Fruit fly (Drosophila melanogaster) whole organism, embryonic: ENCODE data around the gene CG13008.
A peak's percentile ranks its signal among the peaks of the same experiment; 100 is the strongest.

Experiments
- Aef1 ChIP-seq: fragments of 200-800 bp; sonication (Bioruptor generic); IDR thresholded peaks from 3 replicates; pipeline ENCODE4 v1.3.6; 2022; ENCODE audit warnings: missing biosample characterization, missing genetic modification characterization
- Antp ChIP-seq: fragments of 200-800 bp; sonication (Bioruptor generic); optimal IDR thresholded peaks from 3 replicates; lab custom pipeline; 2016; ENCODE audit warnings: missing biosample characterization, missing genetic modification characterization
- Asciz ChIP-seq: fragments of 200-800 bp; sonication (Bioruptor generic); optimal IDR thresholded peaks from 2 replicates; lab custom pipeline; 2017; ENCODE audit warnings: missing biosample characterization, mild to moderate bottlenecking, missing genetic modification characterization, missing genetic modification reagents
- Bdp1 ChIP-seq: fragments of 200-800 bp; sonication (Bioruptor generic); optimal IDR thresholded peaks from 3 replicates; lab custom pipeline; 2016; ENCODE audit warnings: missing biosample characterization, missing genetic modification characterization
- CG10147 ChIP-seq: fragments of 200-800 bp; sonication (Bioruptor generic); optimal IDR thresholded peaks from 2 replicates; lab custom pipeline; 2019; ENCODE audit warnings: missing biosample characterization, mild to moderate bottlenecking, missing genetic modification characterization, moderate library complexity
- CG13775 ChIP-seq: fragments of 200-800 bp; sonication (Bioruptor generic); optimal IDR thresholded peaks from 3 replicates; lab custom pipeline; 2017; ENCODE audit warnings: missing biosample characterization, mild to moderate bottlenecking, missing genetic modification characterization
- CG15696 ChIP-seq: fragments of 200-800 bp; sonication (Bioruptor generic); optimal IDR thresholded peaks from 2 replicates; lab custom pipeline; 2019; ENCODE audit warnings: missing biosample characterization, mild to moderate bottlenecking, missing genetic modification characterization, moderate library complexity
- CG1602 ChIP-seq: fragments of 200-800 bp; sonication (Bioruptor generic); optimal IDR thresholded peaks from 3 replicates; lab custom pipeline; 2016; ENCODE audit warnings: missing biosample characterization, missing genetic modification characterization
- CG1603 ChIP-seq: fragments of 200-800 bp; sonication (Bioruptor generic); optimal IDR thresholded peaks from 2 replicates; lab custom pipeline; 2019; ENCODE audit warnings: missing biosample characterization, mild to moderate bottlenecking, missing genetic modification characterization, moderate library complexity
- CG16815 ChIP-seq: fragments of 200-800 bp; sonication (Bioruptor generic); optimal IDR thresholded peaks from 3 replicates; lab custom pipeline; 2017; ENCODE audit warnings: missing biosample characterization, mild to moderate bottlenecking, missing genetic modification characterization
- CG17829 ChIP-seq: fragments of 200-800 bp; optimal IDR thresholded peaks from 2 replicates; lab custom pipeline; 2019; ENCODE audit warnings: missing biosample characterization, mild to moderate bottlenecking, missing genetic modification characterization, moderate library complexity
- CG1792 ChIP-seq: fragments of 200-800 bp; sonication (Bioruptor generic); optimal IDR thresholded peaks from 2 replicates; lab custom pipeline; 2016; ENCODE audit warnings: missing biosample characterization, missing genetic modification characterization
- CG2129 ChIP-seq: fragments of 200-800 bp; sonication (Bioruptor generic); IDR thresholded peaks from 2 replicates; pipeline ENCODE4 v1.3.6; 2022; ENCODE audit warnings: missing biosample characterization, missing genetic modification characterization; ENCODE audit not compliant: partially characterized antibody
- CG2678 ChIP-seq: fragments of 200-800 bp; sonication (Bioruptor generic); optimal IDR thresholded peaks from 3 replicates; lab custom pipeline; 2019; ENCODE audit warnings: missing biosample characterization, mild to moderate bottlenecking, missing genetic modification characterization, moderate library complexity
- CG2712 ChIP-seq: fragments of 200-800 bp; optimal IDR thresholded peaks from 3 replicates; lab custom pipeline; 2019; ENCODE audit warnings: missing biosample characterization, mild to moderate bottlenecking, missing genetic modification characterization, moderate library complexity
- CG31224 ChIP-seq: fragments of 200-800 bp; sonication (Bioruptor generic); IDR thresholded peaks from 2 replicates; pipeline ENCODE4 v1.3.6; 2022; ENCODE audit warnings: missing biosample characterization, missing genetic modification characterization
- CG32767 ChIP-seq: fragments of 200-800 bp; sonication (Bioruptor generic); IDR thresholded peaks from 2 replicates; pipeline ENCODE4 v1.3.6; 2022; ENCODE audit warnings: missing biosample characterization, missing genetic modification characterization
- CG3995 ChIP-seq: fragments of 200-800 bp; sonication (Bioruptor generic); optimal IDR thresholded peaks from 3 replicates; lab custom pipeline; 2016; ENCODE audit warnings: missing biosample characterization, missing genetic modification characterization
- CG43689 ChIP-seq: fragments of 200-800 bp; sonication (Bioruptor generic); IDR thresholded peaks from 2 replicates; pipeline ENCODE4 v1.3.6; 2022; ENCODE audit warnings: missing biosample characterization, missing genetic modification characterization
- CG4617 ChIP-seq: fragments of 200-800 bp; sonication (Bioruptor generic); optimal IDR thresholded peaks from 3 replicates; lab custom pipeline; 2016; ENCODE audit warnings: missing biosample characterization, missing genetic modification characterization, borderline replicate concordance
- CG4707 ChIP-seq: fragments of 200-800 bp; sonication (Bioruptor generic); optimal IDR thresholded peaks from 2 replicates; lab custom pipeline; 2018; ENCODE audit warnings: missing biosample characterization, mild to moderate bottlenecking, missing genetic modification characterization, moderate library complexity
- CG6683 ChIP-seq: fragments of 200-800 bp; sonication (Bioruptor generic); optimal IDR thresholded peaks from 2 replicates; lab custom pipeline; 2017; ENCODE audit warnings: missing biosample characterization, mild to moderate bottlenecking, missing genetic modification characterization, missing genetic modification reagents
- CG6689 ChIP-seq: fragments of 200-800 bp; sonication (Bioruptor generic); IDR thresholded peaks from 2 replicates; pipeline ENCODE4 v1.3.6; 2022; ENCODE audit warnings: missing biosample characterization, missing genetic modification characterization
- CG8290 ChIP-seq, 3 experiments: fragments of 200-800 bp; sonication (Bioruptor generic); optimal IDR thresholded peaks; 2 replicates each; lab custom pipeline; 2016 to 2019; ENCODE audit warnings: missing biosample characterization in 3 of 3, missing genetic modification characterization in 3 of 3, mild to moderate bottlenecking in 2 of 3, moderate library complexity in 1 of 3
- Dad ChIP-seq: fragments of 200-800 bp; sonication (Bioruptor generic); optimal IDR thresholded peaks from 3 replicates; lab custom pipeline; 2016; ENCODE audit warnings: missing biosample characterization, missing genetic modification characterization
- ERR ChIP-seq: fragments of 200-800 bp; sonication (Bioruptor generic); optimal IDR thresholded peaks from 2 replicates; lab custom pipeline; 2016; ENCODE audit warnings: missing biosample characterization, missing genetic modification characterization
- Ets97D ChIP-seq: fragments of 200-800 bp; sonication (Bioruptor generic); optimal IDR thresholded peaks from 3 replicates; lab custom pipeline; 2016; ENCODE audit warnings: missing biosample characterization, missing genetic modification characterization
- Fer1 ChIP-seq: fragments of 200-800 bp; sonication (Bioruptor generic); optimal IDR thresholded peaks from 2 replicates; lab custom pipeline; 2017; ENCODE audit warnings: missing biosample characterization, mild to moderate bottlenecking, missing genetic modification characterization
- Gug ChIP-seq: fragments of 200-800 bp; sonication (Bioruptor generic); IDR thresholded peaks from 4 replicates; pipeline ENCODE4 v1.3.6; 2022; ENCODE audit warnings: missing biosample characterization, missing genetic modification characterization
- Nf-YA ChIP-seq: fragments of 200-800 bp; sonication (Bioruptor generic); IDR thresholded peaks from 2 replicates; pipeline ENCODE4 v1.3.6; 2022; ENCODE audit warnings: missing biosample characterization, missing genetic modification characterization
- Nf-YB ChIP-seq: fragments of 200-800 bp; sonication (Bioruptor generic); optimal IDR thresholded peaks from 3 replicates; lab custom pipeline; 2019; ENCODE audit warnings: missing biosample characterization, mild to moderate bottlenecking, missing genetic modification characterization, moderate library complexity
- Taf1 ChIP-seq: fragments of 200-800 bp; sonication (Bioruptor generic); IDR thresholded peaks from 2 replicates; pipeline ENCODE4 v1.3.6; 2022; ENCODE audit warnings: missing biosample characterization, missing genetic modification characterization
- Tbp ChIP-seq: fragments of >200 bp; optimal IDR thresholded peaks from 2 replicates; lab custom pipeline; 2018; ENCODE audit warnings: missing biosample characterization, missing genetic modification characterization
- Vsx1 ChIP-seq: fragments of 200-800 bp; sonication (Bioruptor generic); optimal IDR thresholded peaks from 2 replicates; lab custom pipeline; 2017; ENCODE audit warnings: missing biosample characterization, mild to moderate bottlenecking, missing genetic modification characterization, missing genetic modification reagents
- bigmax ChIP-seq: fragments of 200-800 bp; sonication (Bioruptor generic); optimal IDR thresholded peaks from 2 replicates; lab custom pipeline; 2018; ENCODE audit warnings: missing biosample characterization, mild to moderate bottlenecking, missing genetic modification characterization
- br ChIP-seq: fragments of >200 bp; optimal IDR thresholded peaks from 2 replicates; lab custom pipeline; 2017
- cas ChIP-seq: fragments of 200-800 bp; sonication (Bioruptor generic); IDR thresholded peaks from 2 replicates; pipeline ENCODE4 v1.3.6; 2022; ENCODE audit warnings: missing biosample characterization, missing genetic modification characterization
- dmrt11E ChIP-seq: fragments of 200-800 bp; sonication (Bioruptor generic); optimal IDR thresholded peaks from 3 replicates; lab custom pipeline; 2018; ENCODE audit warnings: missing biosample characterization, mild to moderate bottlenecking, missing genetic modification characterization, moderate library complexity
- eyg ChIP-seq: fragments of 200-800 bp; sonication (Bioruptor generic); optimal IDR thresholded peaks from 3 replicates; lab custom pipeline; 2016; ENCODE audit warnings: missing biosample characterization, missing genetic modification characterization
- fd96Cb ChIP-seq: fragments of 200-800 bp; sonication (Bioruptor generic); optimal IDR thresholded peaks from 2 replicates; lab custom pipeline; 2018; ENCODE audit warnings: missing biosample characterization, mild to moderate bottlenecking, missing genetic modification characterization, moderate library complexity
- gce ChIP-seq: fragments of 200-800 bp; sonication (Bioruptor generic); IDR thresholded peaks from 3 replicates; pipeline ENCODE4 v1.3.6; 2022; ENCODE audit warnings: missing biosample characterization, missing genetic modification characterization
- gcm2 ChIP-seq: fragments of 200-800 bp; sonication (Bioruptor generic); optimal IDR thresholded peaks from 2 replicates; lab custom pipeline; 2016; ENCODE audit warnings: missing biosample characterization, missing genetic modification characterization
- inv ChIP-seq: fragments of 200-800 bp; sonication (Bioruptor generic); IDR thresholded peaks from 2 replicates; pipeline ENCODE4 v1.3.6; 2022; ENCODE audit warnings: missing biosample characterization, missing genetic modification characterization; ENCODE audit not compliant: partially characterized antibody
- mam ChIP-seq: fragments of 200-800 bp; sonication (Bioruptor generic); optimal IDR thresholded peaks from 3 replicates; lab custom pipeline; 2016; ENCODE audit warnings: missing biosample characterization, missing genetic modification characterization
- sc ChIP-seq, 3 experiments: fragments of >200 bp in 2 of 3; fragments of 200-800 bp in 1 of 3; sonication (Bioruptor generic) in 1 of 3; optimal IDR thresholded peaks; 2 replicates in 2 of 3; 3 replicates in 1 of 3; lab custom pipeline; 2017; ENCODE audit warnings: mild to moderate bottlenecking in 1 of 3, missing biosample characterization in 1 of 3, missing genetic modification characterization in 1 of 3, missing genetic modification reagents in 1 of 3
- sens-2 ChIP-seq: fragments of 200-800 bp; sonication (Bioruptor generic); IDR thresholded peaks from 2 replicates; pipeline ENCODE4 v1.3.6; 2022; ENCODE audit warnings: missing biosample characterization, missing genetic modification characterization
- seq ChIP-seq: fragments of 200-800 bp; sonication (Bioruptor generic); IDR thresholded peaks from 2 replicates; pipeline ENCODE4 v1.3.6; 2022; ENCODE audit warnings: missing biosample characterization, missing genetic modification characterization
- stwl ChIP-seq: fragments of 200-800 bp; sonication (Bioruptor generic); optimal IDR thresholded peaks from 3 replicates; lab custom pipeline; 2018; ENCODE audit warnings: missing biosample characterization, mild to moderate bottlenecking, missing genetic modification characterization, moderate library complexity
- tio ChIP-seq: fragments of 200-800 bp; sonication (Bioruptor generic); optimal IDR thresholded peaks from 2 replicates; lab custom pipeline; 2017; ENCODE audit warnings: missing biosample characterization, missing genetic modification characterization, inconsistent platforms
- trem ChIP-seq: fragments of 200-800 bp; optimal IDR thresholded peaks from 3 replicates; lab custom pipeline; 2019; ENCODE audit warnings: missing biosample characterization, mild to moderate bottlenecking, missing genetic modification characterization, moderate library complexity
- trh ChIP-seq: fragments of 200-800 bp; sonication (Bioruptor generic); optimal IDR thresholded peaks from 2 replicates; lab custom pipeline; 2016; ENCODE audit warnings: missing biosample characterization, missing genetic modification characterization
- yki ChIP-seq: fragments of >200 bp; optimal IDR thresholded peaks from 3 replicates; lab custom pipeline; 2018

CG13008 gene

DNA sequence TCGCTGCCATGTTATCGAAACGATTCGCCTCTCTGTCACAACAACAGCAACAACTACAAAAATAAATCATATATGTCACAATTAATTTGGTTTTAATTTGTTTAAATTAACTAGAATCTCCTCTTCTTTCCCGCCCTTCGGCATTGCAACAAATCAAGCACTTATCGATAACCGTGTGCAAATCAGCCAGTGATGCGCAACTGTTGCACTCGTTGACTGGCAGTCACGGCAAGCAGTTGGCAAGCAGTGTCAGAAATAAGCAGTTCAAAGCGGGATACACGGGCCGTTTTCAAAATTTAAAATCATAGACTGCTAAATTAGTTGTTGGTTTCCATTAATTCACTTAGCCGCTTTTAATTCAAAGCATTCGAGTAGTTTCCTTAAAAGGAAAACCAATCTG, 27.3 kb upstream of the CG13008 start, which contains the start of gene Axs (continued):
- peak; percentile 64 for TF ChIP-seq stwl (tag; lab: Kevin White, UChicago)
- peak; percentile 81 for TF ChIP-seq Ets97D
- no peak for TF ChIP-seq Nf-YA (GFP tag; lab: Robert Waterston, UW)
- TF ChIP-seq CG4707 (GFP tag; lab: Kevin White, UChicago), result no peak
- TF ChIP-seq fd96Cb (tag; lab: Kevin White, UChicago), result no peak
- TF ChIP-seq Fer1 (GFP tag; lab: Kevin White, UChicago), result no peak
- no peak for TF ChIP-seq Nf-YB (GFP tag; lab: Kevin White, UChicago)
- no peak for TF ChIP-seq gcm2 (GFP tag; lab: Kevin White, UChicago)
- TF ChIP-seq CG31224 (GFP tag; lab: Robert Waterston, UW), result no peak
- no peak for TF ChIP-seq CG6689
- no peak for TF ChIP-seq CG2129 (GFP tag; lab: Robert Waterston, UW)
- TF ChIP-seq cas (GFP tag; lab: Robert Waterston, UW), result no peak
- no peak for TF ChIP-seq Gug (GFP tag; lab: Robert Waterston, UW)
- TF ChIP-seq CG3995 (GFP tag; lab: Kevin White, UChicago), result peak; percentile 62
- TF ChIP-seq eyg (GFP tag; lab: Kevin White, UChicago), result no peak
- TF ChIP-seq CG2712 (tag; lab: Kevin White, UChicago), result peak; percentile 20
- TF ChIP-seq sens-2 (GFP tag; lab: Robert Waterston, UW), result no peak
- no peak for TF ChIP-seq CG1792
- TF ChIP-seq yki (lab: Kevin White, UChicago), result no peak
- no peak for TF ChIP-seq CG43689
- TF ChIP-seq CG13775 (GFP tag; lab: Kevin White, UChicago), result no peak
- peak; percentile 20 for TF ChIP-seq Dad (GFP tag; lab: Kevin White, UChicago)
- peak; percentile 45 for TF ChIP-seq ERR (GFP tag; lab: Kevin White, UChicago)
- TF ChIP-seq Aef1 (GFP tag; lab: Robert Waterston, UW), result no peak
- no peak for TF ChIP-seq CG2678 (tag; lab: Kevin White, UChicago)
- no peak for TF ChIP-seq CG16815 (GFP tag; lab: Kevin White, UChicago)
- TF ChIP-seq Tbp (GFP tag; lab: Kevin White, UChicago), result no peak
- no peak for TF ChIP-seq CG6683 (GFP tag; lab: Kevin White, UChicago)
- TF ChIP-seq br (lab: Kevin White, UChicago), result no peak
- no peak for TF ChIP-seq trh (GFP tag; lab: Kevin White, UChicago)
- TF ChIP-seq gce, result no peak
- peak; percentile 85 for TF ChIP-seq CG8290 (GFP tag; optimal IDR thresholded peaks at IDR 0.05; lab: Kevin White, UChicago)
- peak; percentile 54 to 87 for TF ChIP-seq CG8290 (tag; optimal IDR thresholded peaks at IDR 0.05; lab: Kevin White, UChicago)
- peak; percentile 50 for TF ChIP-seq mam (GFP tag; lab: Kevin White, UChicago)
- no peak for TF ChIP-seq CG4617
- peak; percentile 66 for TF ChIP-seq CG1603
- TF ChIP-seq seq (GFP tag; lab: Robert Waterston, UW), result no peak
- TF ChIP-seq tio (GFP tag; lab: Kevin White, UChicago), result no peak
- peak; percentile 45 for TF ChIP-seq Antp
- TF ChIP-seq CG15696 (tag; lab: Kevin White, UChicago), result no peak
- no peak for TF ChIP-seq CG17829 (tag; lab: Kevin White, UChicago)
- no peak for TF ChIP-seq CG10147
- TF ChIP-seq bigmax (GFP tag; lab: Kevin White, UChicago), result no peak
- TF ChIP-seq Taf1 (GFP tag; lab: Robert Waterston, UW), result no peak
- no peak for TF ChIP-seq CG1602
- TF ChIP-seq sc (optimal IDR thresholded peaks at IDR 0.05; lab: Kevin White, UChicago), result no peak
- no peak for TF ChIP-seq sc (GFP tag; optimal IDR thresholded peaks at IDR 0.05; lab: Kevin White, UChicago)
- TF ChIP-seq dmrt11E, result no peak
- TF ChIP-seq Bdp1 (GFP tag; lab: Kevin White, UChicago), result no peak
- no peak for TF ChIP-seq CG32767 (GFP tag; lab: Robert Waterston, UW)
- no peak for TF ChIP-seq Asciz (GFP tag; lab: Kevin White, UChicago)
- TF ChIP-seq inv (GFP tag; lab: Robert Waterston, UW), result peak; percentile 67
- no peak for TF ChIP-seq Vsx1
- peak; percentile 61 for TF ChIP-seq trem (tag; lab: Kevin White, UChicago)
